Worm (Caenorhabditis elegans): ENCODE data around the gene srz-24.

- TF ChIP-seq tbx-2 (tag; optimal IDR thresholded peaks at IDR 0.05) (no peak), ceh-82 (tag; optimal IDR thresholded peaks at IDR 0.05) (no peak), elt-3 (tag; optimal IDR thresholded peaks at IDR 0.05) (no peak), snpc-4 (tag; optimal IDR thresholded peaks at IDR 0.05) (no peak), fos-1 (tag; optimal IDR thresholded peaks at IDR 0.05) (no peak), ztf-11 (tag; optimal IDR thresholded peaks at IDR 0.05) (no peak)
Measured at ce11 chrIV:4945771-4946170, 35.2 kb downstream of the srz-24 start, which contains the start of gene str-169.
